Fruit fly (Drosophila melanogaster) whole organism, prepupa: ENCODE results near the gene DCTN1-p150.
A peak's percentile ranks its signal among the peaks of the same experiment; 100 is the strongest.

Experiments used
- CG10631 ChIP-seq: fragments of 200-800 bp; sonication (Bioruptor generic); optimal IDR thresholded peaks from 2 replicates; lab custom pipeline; 2016; ENCODE audit warnings: missing biosample characterization, missing genetic modification characterization
- CG15336 ChIP-seq: fragments of 200-800 bp; sonication (Bioruptor generic); IDR thresholded peaks from 2 replicates; pipeline ENCODE4 v1.3.6; 2022; ENCODE audit warnings: missing biosample characterization, missing genetic modification characterization
- CG16779 ChIP-seq: fragments of 200-800 bp; sonication (Bioruptor generic); optimal IDR thresholded peaks from 3 replicates; lab custom pipeline; 2017; ENCODE audit warnings: missing biosample characterization, mild to moderate bottlenecking, missing genetic modification characterization
- CG3032 ChIP-seq: fragments of 200-800 bp; optimal IDR thresholded peaks from 2 replicates; lab custom pipeline; 2019; ENCODE audit warnings: missing biosample characterization, mild to moderate bottlenecking, missing genetic modification characterization, moderate library complexity
- CG31627 ChIP-seq: fragments of 200-800 bp; sonication (Bioruptor generic); optimal IDR thresholded peaks from 3 replicates; lab custom pipeline; 2016; ENCODE audit warnings: missing biosample characterization, missing genetic modification characterization
- CG32006 ChIP-seq: fragments of 200-800 bp; sonication (Bioruptor generic); optimal IDR thresholded peaks from 3 replicates; lab custom pipeline; 2017; ENCODE audit warnings: missing biosample characterization, mild to moderate bottlenecking, missing genetic modification characterization
- CG34406 ChIP-seq: fragments of 200-800 bp; sonication (Bioruptor generic); optimal IDR thresholded peaks from 3 replicates; lab custom pipeline; 2016; ENCODE audit warnings: missing biosample characterization, missing genetic modification characterization
- CG3919 ChIP-seq: fragments of 200-800 bp; sonication (Bioruptor generic); optimal IDR thresholded peaks from 3 replicates; lab custom pipeline; 2016; ENCODE audit warnings: missing biosample characterization, missing genetic modification characterization
- CG6163 ChIP-seq: fragments of 200-800 bp; sonication (Bioruptor generic); IDR thresholded peaks from 3 replicates; pipeline ENCODE4 v1.3.6; 2022; ENCODE audit warnings: missing biosample characterization, missing genetic modification characterization
- CG6276 ChIP-seq: fragments of 200-800 bp; sonication (Bioruptor generic); optimal IDR thresholded peaks from 2 replicates; lab custom pipeline; 2017; ENCODE audit warnings: missing biosample characterization, mild to moderate bottlenecking, missing genetic modification characterization
- CG6792 ChIP-seq: fragments of 200-800 bp; sonication (Bioruptor generic); optimal IDR thresholded peaks from 3 replicates; lab custom pipeline; 2016; ENCODE audit warnings: missing biosample characterization, missing genetic modification characterization
- CG6808 ChIP-seq: fragments of 200-800 bp; sonication (Bioruptor generic); optimal IDR thresholded peaks from 3 replicates; lab custom pipeline; 2017; ENCODE audit warnings: missing biosample characterization, missing genetic modification characterization, mild to moderate bottlenecking, moderate library complexity, missing genetic modification reagents
- CG6854 ChIP-seq: fragments of 200-800 bp; sonication (Bioruptor generic); optimal IDR thresholded peaks from 2 replicates; lab custom pipeline; 2017; ENCODE audit warnings: missing biosample characterization, mild to moderate bottlenecking, missing genetic modification characterization
- CG8319 ChIP-seq: fragments of 200-800 bp; sonication (Bioruptor generic); optimal IDR thresholded peaks from 3 replicates; lab custom pipeline; 2016; ENCODE audit warnings: missing biosample characterization, missing genetic modification characterization
- CG8632 ChIP-seq: fragments of 200-800 bp; sonication (Bioruptor generic); optimal IDR thresholded peaks from 3 replicates; lab custom pipeline; 2016; ENCODE audit warnings: missing biosample characterization, missing genetic modification characterization
- CG9139 ChIP-seq: fragments of 200-800 bp; sonication (Bioruptor generic); optimal IDR thresholded peaks from 3 replicates; lab custom pipeline; 2017; ENCODE audit warnings: missing biosample characterization, mild to moderate bottlenecking, missing genetic modification characterization
- Eip75B ChIP-seq: fragments of 200-800 bp; sonication (Bioruptor generic); optimal IDR thresholded peaks from 3 replicates; lab custom pipeline; 2016; ENCODE audit warnings: missing biosample characterization, missing genetic modification characterization
- Eip78C ChIP-seq: fragments of 200-800 bp; sonication (Bioruptor generic); peaks from one replicate; lab custom pipeline; 2016; ENCODE audit warnings: missing biosample characterization, missing genetic modification characterization
- Eip93F ChIP-seq: fragments of 200-800 bp; sonication (Bioruptor generic); optimal IDR thresholded peaks from 2 replicates; lab custom pipeline; 2016; ENCODE audit warnings: missing biosample characterization, mild to moderate bottlenecking, missing genetic modification characterization
- Ets21C ChIP-seq: fragments of 200-800 bp; sonication (Bioruptor generic); optimal IDR thresholded peaks from 3 replicates; lab custom pipeline; 2016; ENCODE audit warnings: missing biosample characterization, missing genetic modification characterization
- Ets96B ChIP-seq: fragments of 200-800 bp; optimal IDR thresholded peaks from 2 replicates; lab custom pipeline; 2019; ENCODE audit warnings: missing biosample characterization, mild to moderate bottlenecking, missing genetic modification characterization, moderate library complexity
- Gug ChIP-seq: fragments of 200-800 bp; sonication (Bioruptor generic); IDR thresholded peaks from 2 replicates; pipeline ENCODE4 v1.3.6; 2022; ENCODE audit warnings: missing biosample characterization, missing genetic modification characterization
- Hr38 ChIP-seq: sonication (Bioruptor generic); optimal IDR thresholded peaks from 2 replicates; lab custom pipeline; 2016; ENCODE audit warnings: missing biosample characterization, missing genetic modification characterization
- Hr4 ChIP-seq: fragments of 200-800 bp; sonication (Bioruptor generic); optimal IDR thresholded peaks from 3 replicates; lab custom pipeline; 2016; ENCODE audit warnings: missing biosample characterization, missing genetic modification characterization
- Met ChIP-seq: fragments of 200-800 bp; sonication (Bioruptor generic); optimal IDR thresholded peaks from 3 replicates; lab custom pipeline; 2016; ENCODE audit warnings: missing biosample characterization, missing genetic modification characterization
- OdsH ChIP-seq: fragments of 200-800 bp; sonication (Bioruptor generic); optimal IDR thresholded peaks from 3 replicates; lab custom pipeline; 2016; ENCODE audit warnings: missing biosample characterization, missing genetic modification characterization
- Smox ChIP-seq: fragments of 200-800 bp; sonication (Bioruptor generic); optimal IDR thresholded peaks from 3 replicates; lab custom pipeline; 2016; ENCODE audit warnings: missing biosample characterization, missing genetic modification characterization
- Sox14 ChIP-seq: fragments of 200-800 bp; sonication (Bioruptor generic); optimal IDR thresholded peaks from 3 replicates; lab custom pipeline; 2016; ENCODE audit warnings: missing biosample characterization, missing genetic modification characterization
- achi ChIP-seq: fragments of 200-800 bp; sonication (Bioruptor generic); optimal IDR thresholded peaks from 3 replicates; lab custom pipeline; 2016; ENCODE audit warnings: missing biosample characterization, missing genetic modification characterization
- acj6 ChIP-seq: fragments of 200-800 bp; sonication (Bioruptor generic); optimal IDR thresholded peaks from 3 replicates; lab custom pipeline; 2016; ENCODE audit warnings: missing biosample characterization, missing genetic modification characterization
- dac ChIP-seq: fragments of 200-800 bp; sonication (Bioruptor generic); optimal IDR thresholded peaks from 2 replicates; lab custom pipeline; 2017; ENCODE audit warnings: missing biosample characterization, mild to moderate bottlenecking, missing genetic modification characterization
- dsx ChIP-seq: fragments of 200-800 bp; optimal IDR thresholded peaks from 3 replicates; lab custom pipeline; 2019; ENCODE audit warnings: missing biosample characterization, mild to moderate bottlenecking, missing genetic modification characterization, moderate library complexity; ENCODE audit not compliant: poor library complexity, severe bottlenecking
- eg ChIP-seq: fragments of 200-800 bp; sonication (Bioruptor generic); IDR thresholded peaks from 3 replicates; pipeline ENCODE4 v1.3.6; 2022; ENCODE audit warnings: missing biosample characterization, missing genetic modification characterization
- esn ChIP-seq: fragments of 200-800 bp; sonication (Bioruptor generic); optimal IDR thresholded peaks from 2 replicates; lab custom pipeline; 2016; ENCODE audit warnings: missing biosample characterization, mild to moderate bottlenecking, missing genetic modification characterization, moderate library complexity
- fd59A ChIP-seq: fragments of 200-800 bp; sonication (Bioruptor generic); optimal IDR thresholded peaks from 2 replicates; lab custom pipeline; 2017; ENCODE audit warnings: missing biosample characterization, mild to moderate bottlenecking, missing genetic modification characterization, missing genetic modification reagents
- fkh ChIP-seq: fragments of 200-800 bp; sonication (Bioruptor generic); optimal IDR thresholded peaks from 3 replicates; lab custom pipeline; 2017; ENCODE audit warnings: missing biosample characterization, mild to moderate bottlenecking, missing genetic modification characterization, moderate library complexity
- pdm3 ChIP-seq: fragments of 200-800 bp; sonication (Bioruptor generic); optimal IDR thresholded peaks from 3 replicates; lab custom pipeline; 2016; ENCODE audit warnings: missing biosample characterization, missing genetic modification characterization
- spab ChIP-seq: fragments of 200-800 bp; sonication (Bioruptor generic); optimal IDR thresholded peaks from 2 replicates; lab custom pipeline; 2017; ENCODE audit warnings: missing biosample characterization, mild to moderate bottlenecking, missing genetic modification characterization, missing genetic modification reagents
- ss ChIP-seq, 2 experiments: fragments of 200-800 bp; sonication (Bioruptor generic); optimal IDR thresholded peaks; 2 replicates in 1 of 2; 3 replicates in 1 of 2; lab custom pipeline; 2017 to 2018; ENCODE audit warnings: mild to moderate bottlenecking in 2 of 2, missing biosample characterization in 2 of 2, missing genetic modification characterization in 2 of 2, moderate library complexity in 1 of 2
- topi ChIP-seq: fragments of 200-800 bp; sonication (Bioruptor generic); optimal IDR thresholded peaks from 3 replicates; lab custom pipeline; 2016; ENCODE audit warnings: missing biosample characterization, missing genetic modification characterization

DCTN1-p150 gene

DNA sequence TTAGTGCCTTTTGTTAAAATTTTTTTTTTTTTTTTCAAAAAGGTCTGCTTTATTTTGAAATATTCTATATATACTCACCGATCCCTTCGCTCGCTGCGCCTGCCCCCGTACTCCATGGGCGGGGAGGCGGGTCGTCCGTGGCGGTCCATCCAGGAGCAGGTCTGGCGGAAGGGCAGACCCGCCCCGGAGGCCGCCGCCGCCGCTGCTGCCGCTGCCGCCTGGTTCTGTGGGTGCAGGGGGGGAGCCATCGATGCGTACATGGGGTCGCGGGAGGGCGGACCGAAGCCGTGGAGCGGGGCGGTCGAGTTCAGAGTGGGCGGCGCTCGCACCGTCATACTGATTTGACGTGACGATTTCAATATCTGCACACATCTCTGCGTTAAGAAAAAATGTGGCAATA lies 42.1 kb upstream of the DCTN1-p150 start:
- no peak for TF ChIP-seq Eip93F (GFP tag; lab: Kevin White, UChicago)
- no peak for TF ChIP-seq Hr38 (GFP tag; lab: Kevin White, UChicago)
- TF ChIP-seq ss (GFP tag; optimal IDR thresholded peaks at IDR 0.05; lab: Kevin White, UChicago) = no peak
- no peak for TF ChIP-seq CG34406 (GFP tag; lab: Kevin White, UChicago)
- no peak for TF ChIP-seq Smox (GFP tag; lab: Kevin White, UChicago)
- no peak for TF ChIP-seq spab (GFP tag; lab: Kevin White, UChicago)
- no peak for TF ChIP-seq Ets21C (GFP tag; lab: Kevin White, UChicago)
- no peak for TF ChIP-seq CG8319 (GFP tag; lab: Kevin White, UChicago)
- no peak for TF ChIP-seq Eip78C
- no peak for TF ChIP-seq Ets96B (tag; lab: Kevin White, UChicago)
- TF ChIP-seq Eip75B (GFP tag; lab: Kevin White, UChicago) = no peak
- no peak for TF ChIP-seq dac (GFP tag; lab: Kevin White, UChicago)
- no peak for TF ChIP-seq achi

DNA sequence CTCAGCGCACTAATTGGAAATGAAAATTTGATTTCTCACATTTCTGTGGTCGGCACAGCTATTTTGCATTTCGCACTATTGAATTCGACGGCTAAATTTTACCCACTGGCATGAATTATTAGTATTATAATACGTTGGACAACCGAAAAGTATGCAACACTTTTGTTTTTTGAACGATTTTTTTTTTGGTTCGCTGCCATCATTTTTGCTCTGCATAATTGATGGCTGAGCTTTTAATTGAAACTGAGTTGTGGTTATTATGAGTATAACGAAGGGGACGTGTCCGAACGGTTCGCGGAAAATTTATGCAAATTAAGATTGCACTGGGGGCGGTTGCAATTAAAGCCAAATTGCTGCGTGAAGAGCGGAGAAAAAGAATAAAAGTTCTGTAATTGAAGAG lies 28.6 kb upstream of the DCTN1-p150 start:
- TF ChIP-seq CG6854 (GFP tag; lab: Kevin White, UChicago) = no peak
- no peak for TF ChIP-seq Ets21C (GFP tag; lab: Kevin White, UChicago)
- no peak for TF ChIP-seq CG8632
- no peak for TF ChIP-seq CG9139 (GFP tag; lab: Kevin White, UChicago)
- no peak for TF ChIP-seq Eip75B (GFP tag; lab: Kevin White, UChicago)
- no peak for TF ChIP-seq dac (GFP tag; lab: Kevin White, UChicago)
- no peak for TF ChIP-seq esn (GFP tag; lab: Kevin White, UChicago)
- TF ChIP-seq CG6276 (GFP tag; lab: Kevin White, UChicago) = no peak

DNA sequence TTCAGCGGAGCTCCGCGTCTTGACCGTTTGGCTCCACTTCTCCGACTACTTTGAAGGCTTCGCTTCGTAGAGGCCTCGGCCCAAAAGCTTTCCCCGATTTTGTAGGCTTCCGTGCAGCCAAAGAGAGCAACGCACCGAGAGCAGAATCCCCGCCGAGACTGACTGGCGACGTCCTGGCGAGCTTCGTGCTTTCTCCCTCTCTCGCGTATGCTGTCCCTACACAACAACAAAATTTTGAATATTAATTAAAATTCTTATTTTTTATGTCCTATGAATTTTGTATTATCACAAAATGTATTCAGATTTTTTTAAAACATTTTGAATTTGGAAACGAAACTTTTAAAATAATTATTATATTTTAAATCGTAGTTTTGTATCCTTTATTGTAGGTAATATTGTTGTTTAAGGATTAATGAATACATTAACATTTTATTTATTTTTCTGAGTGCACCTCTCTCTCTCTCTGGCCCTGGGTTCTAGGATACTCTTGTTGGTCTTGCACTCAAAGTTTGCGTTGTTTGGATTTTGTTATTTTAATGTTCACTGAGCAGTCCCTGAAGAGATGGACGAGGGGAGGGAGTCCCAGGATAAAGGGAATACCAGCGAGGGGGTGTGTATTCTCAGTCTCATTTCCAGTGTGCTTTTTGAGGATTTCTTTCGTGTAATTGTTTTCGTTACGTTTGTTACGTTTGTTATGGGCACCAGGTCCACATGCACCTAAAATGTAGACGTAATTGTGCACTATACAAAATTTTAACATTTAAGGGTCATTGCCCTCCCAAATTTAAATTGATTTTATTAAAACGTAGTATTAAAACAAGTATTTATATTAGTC lies 25.8 kb upstream of the DCTN1-p150 start, which contains the start of gene dysc:
TSS of gene dysc (minus strand) at position 51 of the 835 bp plus-strand sequence.
- peak; percentile 21 for TF ChIP-seq CG3032 (tag; lab: Kevin White, UChicago)
- no peak for TF ChIP-seq Ets21C (GFP tag; lab: Kevin White, UChicago)
- TF ChIP-seq esn (GFP tag; lab: Kevin White, UChicago) = peak; percentile 8
- TF ChIP-seq CG32006 = peak; percentile 6
- peak; percentile 16 for TF ChIP-seq dsx
- TF ChIP-seq CG15336 (GFP tag; lab: Robert Waterston, UW) = 0 out of 2 replicates have a peak, but pooled peaks have one; percentile 18
- TF ChIP-seq Smox (GFP tag; lab: Kevin White, UChicago) = no peak
- TF ChIP-seq ss (GFP tag; optimal IDR thresholded peaks at IDR 0.05; lab: Kevin White, UChicago) = no peak
- TF ChIP-seq Ets96B (tag; lab: Kevin White, UChicago) = peak; percentile 42
- TF ChIP-seq CG10631 (GFP tag; lab: Kevin White, UChicago) = peak; percentile 2
- TF ChIP-seq CG31627 (GFP tag; lab: Kevin White, UChicago) = no peak
- no peak for TF ChIP-seq CG16779 (tag; lab: Kevin White, UChicago)
- TF ChIP-seq pdm3 (GFP tag; lab: Kevin White, UChicago) = no peak
- no peak for TF ChIP-seq topi (GFP tag; lab: Kevin White, UChicago)
- TF ChIP-seq CG8632 = peak; percentile 4
- TF ChIP-seq Sox14 (GFP tag; lab: Kevin White, UChicago) = no peak
- no peak for TF ChIP-seq Met (GFP tag; lab: Kevin White, UChicago)
- TF ChIP-seq OdsH = no peak
- no peak for TF ChIP-seq acj6 (GFP tag; lab: Kevin White, UChicago)
- TF ChIP-seq achi = peak; percentile 15
- no peak for TF ChIP-seq CG6163 (GFP tag; lab: Robert Waterston, UW)
- no peak for TF ChIP-seq CG34406 (GFP tag; lab: Kevin White, UChicago)
- TF ChIP-seq CG6808 (GFP tag; lab: Kevin White, UChicago) = no peak

DNA sequence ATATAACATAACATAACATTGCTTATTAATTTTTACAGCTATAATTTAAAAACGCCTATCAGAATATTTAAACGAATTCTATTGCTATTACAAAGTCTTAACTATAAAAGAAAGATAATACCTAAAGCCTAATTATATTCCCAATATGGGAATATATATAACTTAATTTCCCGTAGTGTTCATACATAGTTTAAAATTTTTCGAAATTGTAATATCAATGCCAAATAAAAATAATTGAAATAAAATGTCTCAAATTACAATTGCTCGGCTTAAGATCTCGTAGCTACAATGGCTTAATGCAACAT lies 25.2 kb upstream of the DCTN1-p150 start:
- TF ChIP-seq CG3919 = no peak
- no peak for TF ChIP-seq Hr4 (GFP tag; lab: Kevin White, UChicago)
- TF ChIP-seq CG6163 (GFP tag; lab: Robert Waterston, UW) = no peak
- TF ChIP-seq eg = no peak
- TF ChIP-seq Gug (GFP tag; lab: Robert Waterston, UW) = no peak
- TF ChIP-seq fkh (GFP tag; lab: Kevin White, UChicago) = no peak
- TF ChIP-seq Met (GFP tag; lab: Kevin White, UChicago) = no peak
- TF ChIP-seq CG6792 = no peak
- TF ChIP-seq achi = no peak
- TF ChIP-seq CG32006 = peak; percentile 20
- TF ChIP-seq fd59A = no peak
- peak; percentile 11 for TF ChIP-seq Ets96B (tag; lab: Kevin White, UChicago)
- TF ChIP-seq Ets21C (GFP tag; lab: Kevin White, UChicago) = no peak
- TF ChIP-seq Eip93F (GFP tag; lab: Kevin White, UChicago) = no peak
- peak; percentile 67 for TF ChIP-seq Eip78C
- TF ChIP-seq CG6854 (GFP tag; lab: Kevin White, UChicago) = no peak
- no peak for TF ChIP-seq CG6276 (GFP tag; lab: Kevin White, UChicago)
- TF ChIP-seq ss (GFP tag; optimal IDR thresholded peaks at IDR 0.05; lab: Kevin White, UChicago) = no peak
- TF ChIP-seq CG3032 (tag; lab: Kevin White, UChicago) = no peak
